Worm (Caenorhabditis elegans): ENCODE measurements around the gene Y57E12AL.2.

- no peak for TF ChIP-seq lin-13 (GFP tag; optimal IDR thresholded peaks at IDR 0.05)
- TF ChIP-seq ztf-11 (tag; optimal IDR thresholded peaks at IDR 0.05) = no peak
- no peak for TF ChIP-seq aly-2 (tag; optimal IDR thresholded peaks at IDR 0.05)
- TF ChIP-seq nhr-77 (tag; optimal IDR thresholded peaks at IDR 0.05) = no peak
- TF ChIP-seq skn-1 (tag; optimal IDR thresholded peaks at IDR 0.05) = no peak
Measured at ce11 chrV:7078765-7079164, 20.9 kb downstream of the Y57E12AL.2 start.
